Worm (Caenorhabditis elegans) whole organism, L1 larva: ENCODE data around the gene gldc-1.

Experiments
- F16B12.6 ChIP-seq: fragments of 150-350 bp; optimal IDR thresholded peaks from 2 replicates; lab custom pipeline; 2014; ENCODE audit warnings: missing biosample characterization, missing genetic modification characterization
- aha-1 ChIP-seq: fragments of 150-350 bp; optimal IDR thresholded peaks from 2 replicates; lab custom pipeline; 2014; ENCODE audit warnings: missing biosample characterization, missing genetic modification characterization
- alr-1 ChIP-seq: fragments of 200-800 bp; sonication (Bioruptor generic); optimal IDR thresholded peaks from 2 replicates; lab custom pipeline; 2018; ENCODE audit warnings: borderline replicate concordance, mild to moderate bottlenecking, missing genetic modification characterization, missing compliant biosample characterization
- ama-1 ChIP-seq: fragments of 150-350 bp; optimal IDR thresholded peaks from 2 replicates; lab custom pipeline; 2014
- blmp-1 ChIP-seq: fragments of 150-350 bp; optimal IDR thresholded peaks from 2 replicates; lab custom pipeline; 2014; ENCODE audit warnings: missing biosample characterization, missing genetic modification characterization
- ceh-8 ChIP-seq: fragments of 200-800 bp; sonication (Bioruptor generic); optimal IDR thresholded peaks from 2 replicates; lab custom pipeline; 2018; ENCODE audit warnings: mild to moderate bottlenecking, missing genetic modification characterization, moderate library complexity, missing compliant biosample characterization
- ceh-82 ChIP-seq, 3 experiments: fragments of 150-350 bp in 1 of 3; sonication (generic microtip) in 2 of 3; optimal IDR thresholded peaks; 2 replicates each; lab custom pipeline; 2014 to 2017; ENCODE audit warnings: missing biosample characterization in 3 of 3, missing genetic modification characterization in 3 of 3
- ceh-90 ChIP-seq: sonication (generic microtip); optimal IDR thresholded peaks from 2 replicates; lab custom pipeline; 2016; ENCODE audit warnings: missing genetic modification characterization, missing compliant biosample characterization
- efl-1 ChIP-seq, 4 experiments: fragments of 150-350 bp; optimal IDR thresholded peaks in 3 of 4; peaks in 1 of 4; 1 replicate in 1 of 4; 2 replicates in 3 of 4; lab custom pipeline; 2014; ENCODE audit warnings: missing biosample characterization in 2 of 4, missing genetic modification characterization in 2 of 4, missing genetic modification reagents in 2 of 4
- egl-27 ChIP-seq, 2 experiments: fragments of 150-350 bp in 1 of 2; sonication (generic microtip); optimal IDR thresholded peaks; 3 replicates each; lab custom pipeline; 2017 to 2018; ENCODE audit warnings: missing biosample characterization in 2 of 2, missing genetic modification characterization in 2 of 2, missing genetic modification reagents in 2 of 2
- elt-2 ChIP-seq: sonication (generic microtip); optimal IDR thresholded peaks from 2 replicates; lab custom pipeline; 2016; ENCODE audit warnings: missing genetic modification characterization, mild to moderate bottlenecking, inconsistent platforms, missing compliant biosample characterization, missing genetic modification reagents
- elt-3 ChIP-seq, 6 experiments: fragments of 150-350 bp in 1 of 6; sonication (generic microtip); optimal IDR thresholded peaks; 2 replicates each; lab custom pipeline; 2017 to 2018; ENCODE audit warnings: missing biosample characterization in 6 of 6, missing genetic modification characterization in 6 of 6, inconsistent platforms in 1 of 6
- fkh-10 ChIP-seq: sonication (generic microtip); optimal IDR thresholded peaks from 2 replicates; lab custom pipeline; 2017; ENCODE audit warnings: missing biosample characterization, missing genetic modification reagents, missing genetic modification characterization
- fkh-8 ChIP-seq: sonication (generic microtip); optimal IDR thresholded peaks from 2 replicates; lab custom pipeline; 2016; ENCODE audit warnings: mild to moderate bottlenecking, missing genetic modification characterization, missing compliant biosample characterization
- hlh-17 ChIP-seq: fragments of 200-800 bp; sonication (Bioruptor generic); optimal IDR thresholded peaks from 2 replicates; lab custom pipeline; 2018; ENCODE audit warnings: missing genetic modification characterization, mild to moderate bottlenecking, missing compliant biosample characterization, moderate library complexity, borderline replicate concordance
- hlh-4 ChIP-seq: sonication (generic microtip); optimal IDR thresholded peaks from 2 replicates; lab custom pipeline; 2016; ENCODE audit warnings: mild to moderate bottlenecking, missing genetic modification characterization, missing compliant biosample characterization
- hpl-2 ChIP-seq: fragments of 150-350 bp; optimal IDR thresholded peaks from 2 replicates; lab custom pipeline; 2014; ENCODE audit warnings: missing biosample characterization, missing genetic modification reagents, missing genetic modification characterization
- jun-1 ChIP-seq: fragments of 150-350 bp; optimal IDR thresholded peaks from 2 replicates; lab custom pipeline; 2014; ENCODE audit warnings: missing biosample characterization, missing genetic modification reagents, missing genetic modification characterization
- lin-14 ChIP-seq: fragments of 200-800 bp; sonication (Bioruptor generic); optimal IDR thresholded peaks from 2 replicates; lab custom pipeline; 2018; ENCODE audit warnings: mild to moderate bottlenecking, missing genetic modification characterization, moderate library complexity, missing compliant biosample characterization
- lsy-2 ChIP-seq, 2 experiments: fragments of 150-350 bp; optimal IDR thresholded peaks; 2 replicates each; lab custom pipeline; 2014; ENCODE audit warnings: missing biosample characterization in 2 of 2, missing genetic modification characterization in 2 of 2
- mab-9 ChIP-seq: fragments of 200-800 bp; sonication (Bioruptor generic); IDR thresholded peaks from 2 replicates; pipeline ENCODE4 v1.3.6; 2022; ENCODE audit warnings: missing genetic modification reagents, missing genetic modification characterization, missing compliant biosample characterization
- mdl-1 ChIP-seq, 2 experiments: fragments of 150-350 bp; optimal IDR thresholded peaks; 2 replicates each; lab custom pipeline; 2014 to 2017; ENCODE audit warnings: missing biosample characterization in 2 of 2, missing genetic modification characterization in 2 of 2, inconsistent platforms in 1 of 2
- mep-1 ChIP-seq: fragments of 150-350 bp; optimal IDR thresholded peaks from 2 replicates; lab custom pipeline; 2014; ENCODE audit warnings: missing biosample characterization, missing genetic modification characterization
- nhr-12 ChIP-seq: sonication (generic microtip); optimal IDR thresholded peaks from 2 replicates; lab custom pipeline; 2017; ENCODE audit warnings: missing biosample characterization, missing genetic modification characterization
- nhr-20 ChIP-seq: sonication (generic microtip); optimal IDR thresholded peaks from 2 replicates; lab custom pipeline; 2016; ENCODE audit warnings: mild to moderate bottlenecking, missing genetic modification characterization, missing compliant biosample characterization
- nhr-47 ChIP-seq: sonication (generic microtip); optimal IDR thresholded peaks from 2 replicates; lab custom pipeline; 2016; ENCODE audit warnings: mild to moderate bottlenecking, missing genetic modification characterization, moderate library complexity, missing compliant biosample characterization
- nhr-71 ChIP-seq: sonication (generic microtip); optimal IDR thresholded peaks from 2 replicates; lab custom pipeline; 2016; ENCODE audit warnings: mild to moderate bottlenecking, missing genetic modification characterization, moderate library complexity, missing compliant biosample characterization
- nhr-76 ChIP-seq: sonication (generic microtip); optimal IDR thresholded peaks from 2 replicates; lab custom pipeline; 2017; ENCODE audit warnings: missing biosample characterization, missing genetic modification characterization
- nhr-77 ChIP-seq: fragments of 150-350 bp; optimal IDR thresholded peaks from 2 replicates; lab custom pipeline; 2014; ENCODE audit warnings: missing biosample characterization, missing genetic modification characterization
- nhr-85 ChIP-seq: sonication (generic microtip); peaks from one replicate; lab custom pipeline; 2016; ENCODE audit warnings: missing genetic modification characterization, inconsistent platforms, missing compliant biosample characterization
- nhr-90 ChIP-seq: sonication (generic microtip); optimal IDR thresholded peaks from 2 replicates; lab custom pipeline; 2016; ENCODE audit warnings: mild to moderate bottlenecking, missing genetic modification characterization, missing compliant biosample characterization; ENCODE audit not compliant: poor library complexity
- pqm-1 ChIP-seq: sonication (generic microtip); optimal IDR thresholded peaks from 3 replicates; lab custom pipeline; 2017; ENCODE audit warnings: missing biosample characterization, missing genetic modification characterization
- skn-1 ChIP-seq: fragments of 150-350 bp; optimal IDR thresholded peaks from 2 replicates; lab custom pipeline; 2014; ENCODE audit warnings: missing biosample characterization, missing genetic modification characterization
- snu-23 ChIP-seq: sonication (generic microtip); optimal IDR thresholded peaks from 2 replicates; lab custom pipeline; 2016; ENCODE audit warnings: missing genetic modification characterization, missing compliant biosample characterization
- sox-4 ChIP-seq: sonication (generic microtip); optimal IDR thresholded peaks from 2 replicates; lab custom pipeline; 2016; ENCODE audit warnings: missing genetic modification characterization, missing compliant biosample characterization
- sptf-1 ChIP-seq: fragments of 150-350 bp; optimal IDR thresholded peaks from 2 replicates; lab custom pipeline; 2014; ENCODE audit warnings: missing biosample characterization, missing genetic modification characterization
- sup-37 ChIP-seq: fragments of 200-800 bp; sonication (Bioruptor generic); optimal IDR thresholded peaks from 2 replicates; lab custom pipeline; 2018; ENCODE audit warnings: mild to moderate bottlenecking, missing genetic modification characterization, missing compliant biosample characterization
- swsn-7 ChIP-seq: sonication (generic microtip); optimal IDR thresholded peaks from 2 replicates; lab custom pipeline; 2016; ENCODE audit warnings: missing genetic modification characterization, missing compliant biosample characterization
- tlp-1 ChIP-seq: fragments of 150-350 bp; optimal IDR thresholded peaks from 2 replicates; lab custom pipeline; 2014; ENCODE audit warnings: missing biosample characterization, missing genetic modification characterization
- unc-86 ChIP-seq: sonication (generic microtip); optimal IDR thresholded peaks from 2 replicates; lab custom pipeline; 2016; ENCODE audit warnings: missing genetic modification characterization, missing compliant biosample characterization
- zag-1 ChIP-seq: fragments of 150-350 bp; optimal IDR thresholded peaks from 2 replicates; lab custom pipeline; 2014; ENCODE audit warnings: missing biosample characterization, missing genetic modification characterization
- zip-4 ChIP-seq: fragments of 200-800 bp; sonication (Bioruptor generic); optimal IDR thresholded peaks from 2 replicates; lab custom pipeline; 2018; ENCODE audit warnings: mild to moderate bottlenecking, missing genetic modification characterization, moderate library complexity, missing compliant biosample characterization
- ztf-11 ChIP-seq, 2 experiments: sonication (generic microtip); optimal IDR thresholded peaks; 2 replicates each; lab custom pipeline; 2016 to 2017; ENCODE audit warnings: missing genetic modification characterization in 2 of 2, missing biosample characterization in 1 of 2, missing compliant biosample characterization in 1 of 2

Gene gldc-1

ce11 chrII:6022596-6022995, 27.6 kb upstream of the gldc-1 start:
- TF ChIP-seq mab-9 (GFP tag; lab: Robert Waterston, UW) (no peak), alr-1 (no peak), nhr-77 (tag; lab: Kevin White, UChicago) (no peak), swsn-7 (tag; lab: Kevin White, UChicago) (no peak), ceh-8 (GFP tag; lab: Kevin White, UChicago) (peak; percentile 30)

DNA sequence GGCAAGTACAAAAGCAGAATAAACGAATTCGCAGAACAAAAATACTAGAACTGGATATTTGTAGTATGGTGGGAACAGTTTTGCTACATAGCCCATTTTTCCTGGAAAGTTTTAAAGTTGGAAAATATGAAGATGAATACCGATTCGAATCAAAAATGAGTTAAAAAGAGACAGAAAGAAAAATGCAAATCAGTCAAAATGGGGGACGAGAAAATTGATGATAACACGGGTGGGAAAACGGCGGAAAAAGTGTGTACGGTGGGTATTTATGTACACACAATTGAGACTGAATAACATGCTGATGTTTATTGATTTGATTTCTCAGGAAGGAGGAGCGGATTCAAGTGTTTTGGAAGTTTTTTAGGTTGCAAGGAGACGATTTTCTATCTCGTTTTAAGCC, 25.3 kb upstream of the gldc-1 start, which contains the start of gene R12C12.9:
Gene R12C12.9, minus strand, starts transcription at position 101 of the 400 bp plus-strand sequence.
- TF ChIP-seq elt-2 (tag; lab: Kevin White, UChicago) (peak; percentile 3), lin-14 (GFP tag; lab: Kevin White, UChicago) (no peak)

ce11 chrII:6025647-6026046, 24.6 kb upstream of the gldc-1 start:
- peak; percentile 16 for TF ChIP-seq nhr-85 (tag; lab: Kevin White, UChicago)
- peak; percentile 5 for TF ChIP-seq snu-23 (GFP tag; lab: Kevin White, UChicago)
- TF ChIP-seq ceh-8 (GFP tag; lab: Kevin White, UChicago), result no peak
- TF ChIP-seq elt-3 (tag; optimal IDR thresholded peaks at IDR 0.05; lab: Kevin White, UChicago), result peak in 1 of 6 experiments; percentile 53
- TF ChIP-seq elt-2 (tag; lab: Kevin White, UChicago), result peak; percentile 89
- TF ChIP-seq lin-14 (GFP tag; lab: Kevin White, UChicago), result peak; percentile 40
- no peak for TF ChIP-seq unc-86 (tag; lab: Kevin White, UChicago)
- peak; percentile 24 for TF ChIP-seq nhr-20 (tag; lab: Kevin White, UChicago)
- no peak for TF ChIP-seq zip-4 (GFP tag; lab: Kevin White, UChicago)
- peak; percentile 61 for TF ChIP-seq blmp-1 (tag; lab: Kevin White, UChicago)

- peak; percentile 55 for TF ChIP-seq jun-1 (tag; lab: Kevin White, UChicago)
- peak; percentile 43 for TF ChIP-seq nhr-90 (tag; lab: Kevin White, UChicago)
- TF ChIP-seq hlh-4, result no peak
- TF ChIP-seq skn-1 (tag; lab: Kevin White, UChicago), result no peak
- no peak for TF ChIP-seq fkh-8 (tag; lab: Kevin White, UChicago)
- no peak for TF ChIP-seq F16B12.6
- TF ChIP-seq zag-1 (tag; lab: Kevin White, UChicago), result no peak
- peak; percentile 42 for TF ChIP-seq nhr-20 (tag; lab: Kevin White, UChicago)
- peak; percentile 100 for TF ChIP-seq elt-2 (tag; lab: Kevin White, UChicago)
- TF ChIP-seq efl-1 (optimal IDR thresholded peaks at IDR 0.05; lab: Kevin White, UChicago), result no peak
- peak in 1 of 2 experiments; percentile 73 for TF ChIP-seq efl-1 (GFP tag; optimal IDR thresholded peaks at IDR 0.05 in 1 of 2; lab: Kevin White, UChicago)
- TF ChIP-seq hlh-17 (GFP tag; lab: Kevin White, UChicago), result no peak
- peak in 1 of 2 experiments; percentile 36 for TF ChIP-seq lsy-2 (tag; optimal IDR thresholded peaks at IDR 0.05; lab: Kevin White, UChicago)
- peak; percentile 74 for TF ChIP-seq tlp-1 (tag; lab: Kevin White, UChicago)
- no peak for TF ChIP-seq ceh-82 (tag; optimal IDR thresholded peaks at IDR 0.05; lab: Kevin White, UChicago)
- TF ChIP-seq ama-1, result no peak
- TF ChIP-seq mdl-1 (tag; optimal IDR thresholded peaks at IDR 0.05; lab: Kevin White, UChicago), result no peak
- no peak for TF ChIP-seq sup-37 (GFP tag; lab: Kevin White, UChicago)
- peak; percentile 56 for TF ChIP-seq lin-14 (GFP tag; lab: Kevin White, UChicago)
- TF ChIP-seq aha-1, result no peak
- no peak for TF ChIP-seq sptf-1
- TF ChIP-seq nhr-76 (tag; lab: Kevin White, UChicago), result no peak
- peak; percentile 56 for TF ChIP-seq nhr-71 (tag; lab: Kevin White, UChicago)
- TF ChIP-seq ceh-90 (tag; lab: Kevin White, UChicago), result no peak
- no peak for TF ChIP-seq hpl-2
- TF ChIP-seq nhr-85 (tag; lab: Kevin White, UChicago), result no peak
- TF ChIP-seq nhr-47 (tag; lab: Kevin White, UChicago), result no peak
- TF ChIP-seq fkh-10 (GFP tag; lab: Kevin White, UChicago), result no peak
- TF ChIP-seq ztf-11 (tag; optimal IDR thresholded peaks at IDR 0.05; lab: Kevin White, UChicago), result no peak
- TF ChIP-seq nhr-12 (tag; lab: Kevin White, UChicago), result no peak
- TF ChIP-seq mep-1 (tag; lab: Kevin White, UChicago), result no peak
- TF ChIP-seq sox-4 (tag; lab: Kevin White, UChicago), result no peak
- TF ChIP-seq egl-27 (tag; optimal IDR thresholded peaks at IDR 0.05; lab: Kevin White, UChicago), result no peak
- TF ChIP-seq pqm-1 (tag; lab: Kevin White, UChicago), result peak; percentile 93
These were observed 23.6 kb upstream of the gldc-1 start for ce11 chrII:6026646-6027045.
